Fruit fly (Drosophila melanogaster): ENCODE results near the gene p38c.

The p38c gene

DNA sequence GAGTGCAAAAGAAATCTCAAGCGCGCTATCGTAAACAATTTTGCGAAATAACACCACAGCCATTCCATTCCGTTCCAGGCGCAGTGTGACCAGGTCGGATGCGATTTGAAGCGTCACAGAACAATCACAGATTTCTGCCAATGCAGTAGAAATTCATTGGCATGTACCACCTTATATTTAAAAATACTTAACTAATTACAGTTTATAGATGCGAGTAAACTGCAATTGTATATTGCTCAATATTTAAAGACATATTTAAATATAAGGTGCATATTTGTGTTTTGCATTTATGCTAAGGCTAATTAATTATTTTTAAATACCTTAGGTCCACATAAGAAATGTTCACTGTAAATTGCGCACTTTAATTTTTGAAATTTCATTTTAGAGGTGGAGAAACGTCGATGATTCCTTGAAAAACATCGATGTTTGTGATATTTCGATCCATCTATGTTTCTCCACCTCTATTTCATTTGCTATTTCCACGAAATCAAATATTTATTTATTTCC lies 43.4 kb upstream of the p38c start, which contains the start of the genes SMC6 and CG6204 (continued):
- TF ChIP-seq Lim3 (GFP tag; IDR thresholded peaks at IDR 0.05) (peak; percentile 60), Bdp1 (GFP tag; optimal IDR thresholded peaks at IDR 0.05) (peak; percentile 73), CG7928 (GFP tag; optimal IDR thresholded peaks at IDR 0.05) (peak; percentile 66), schlank (tag; optimal IDR thresholded peaks at IDR 0.05) (peak; percentile 85), pros (GFP tag; optimal IDR thresholded peaks at IDR 0.05) (peak; percentile 20), CG2678 (tag; optimal IDR thresholded peaks at IDR 0.05) (peak; percentile 97), Xrp1 (GFP tag; IDR thresholded peaks at IDR 0.05) (peak; percentile 95), CG2120 (GFP tag; optimal IDR thresholded peaks at IDR 0.05) (peak; percentile 96), Deaf1 (tag; optimal IDR thresholded peaks at IDR 0.05) (no peak), CG15696 (tag; optimal IDR thresholded peaks at IDR 0.05) (peak; percentile 95), insv (GFP tag; optimal IDR thresholded peaks at IDR 0.05) (peak in 1 of 2 experiments; percentile 54), trem (tag; optimal IDR thresholded peaks at IDR 0.05) (peak; percentile 94), Dek (tag; optimal IDR thresholded peaks at IDR 0.05) (peak; percentile 94), crol (GFP tag; IDR thresholded peaks at IDR 0.05) (no peak; the same call in 1 of the 2 replicates), exex (tag; optimal IDR thresholded peaks at IDR 0.05) (peak; percentile 77), jigr1 (GFP tag; IDR thresholded peaks at IDR 0.05) (peak; percentile 82; the same call in 2 of the 3 replicates), NC2α (GFP tag; optimal IDR thresholded peaks at IDR 0.05) (peak; percentile 63), CG1647 (GFP tag; optimal IDR thresholded peaks at IDR 0.05) (peak; percentile 63), sens (GFP tag) (peak; percentile 98), Hr3 (GFP tag; optimal IDR thresholded peaks at IDR 0.05) (peak; percentile 95), trh (GFP tag; optimal IDR thresholded peaks at IDR 0.05) (peak; percentile 78), CG1233 (GFP tag; optimal IDR thresholded peaks at IDR 0.05) (peak; percentile 90), Lpt (GFP tag; optimal IDR thresholded peaks at IDR 0.05) (no peak), CG6254 (GFP tag; optimal IDR thresholded peaks at IDR 0.05) (peak; percentile 80), CG17568 (GFP tag; optimal IDR thresholded peaks at IDR 0.05) (peak; percentile 87), CG9797 (GFP tag; optimal IDR thresholded peaks at IDR 0.05) (peak; percentile 64), CG16815 (GFP tag; optimal IDR thresholded peaks at IDR 0.05) (peak; percentile 95), tin (GFP tag; optimal IDR thresholded peaks at IDR 0.05) (peak; percentile 91), bsh (GFP tag; optimal IDR thresholded peaks at IDR 0.05) (peak; percentile 72 to 94), Atf6 (GFP tag; IDR thresholded peaks at IDR 0.05) (peak; percentile 94), CG14441 (GFP tag; IDR thresholded peaks at IDR 0.05) (peak; percentile 95), CG3281 (GFP tag; optimal IDR thresholded peaks at IDR 0.05) (peak; percentile 95), hth (optimal IDR thresholded peaks at IDR 0.05) (no peak), hkb (optimal IDR thresholded peaks at IDR 0.05) (no peak), hkb (GFP tag; IDR thresholded peaks at IDR 0.05) (peak; percentile 95), CG12391 (tag; optimal IDR thresholded peaks at IDR 0.05) (peak; percentile 95), CG7745 (tag; optimal IDR thresholded peaks at IDR 0.05) (peak; percentile 63), CG14050 (GFP tag; IDR thresholded peaks at IDR 0.05) (peak; percentile 90), CG11723 (GFP tag; optimal IDR thresholded peaks at IDR 0.05) (peak; percentile 75), CG9817 (tag; optimal IDR thresholded peaks at IDR 0.05) (peak; percentile 97), CG8359 (GFP tag; optimal IDR thresholded peaks at IDR 0.05; ENCODE audit: borderline replicate concordance) (peak; percentile 61), D (optimal IDR thresholded peaks at IDR 0.05) (no peak), D (GFP tag; optimal IDR thresholded peaks at IDR 0.05) (peak; percentile 80), sens-2 (GFP tag; IDR thresholded peaks at IDR 0.05) (peak; percentile 85), sc (optimal IDR thresholded peaks at IDR 0.05) (no peak), sc (GFP tag; optimal IDR thresholded peaks at IDR 0.05) (peak; percentile 78), crp (GFP tag; optimal IDR thresholded peaks at IDR 0.05) (peak in 1 of 2 experiments; percentile 60), Kr (GFP tag; optimal IDR thresholded peaks at IDR 0.05) (no peak), CG11504 (tag; optimal IDR thresholded peaks at IDR 0.05) (peak; percentile 94), Oaz (GFP tag; IDR thresholded peaks at IDR 0.05) (peak; percentile 87), CG18476 (GFP tag; optimal IDR thresholded peaks at IDR 0.05) (peak; percentile 92)

Measured in whole organism, embryonic.